Fruit fly (Drosophila melanogaster): Measurements from ENCODE around the gene Pmi.
A peak's percentile ranks its signal among the peaks of the same experiment; 100 is the strongest.

DNA sequence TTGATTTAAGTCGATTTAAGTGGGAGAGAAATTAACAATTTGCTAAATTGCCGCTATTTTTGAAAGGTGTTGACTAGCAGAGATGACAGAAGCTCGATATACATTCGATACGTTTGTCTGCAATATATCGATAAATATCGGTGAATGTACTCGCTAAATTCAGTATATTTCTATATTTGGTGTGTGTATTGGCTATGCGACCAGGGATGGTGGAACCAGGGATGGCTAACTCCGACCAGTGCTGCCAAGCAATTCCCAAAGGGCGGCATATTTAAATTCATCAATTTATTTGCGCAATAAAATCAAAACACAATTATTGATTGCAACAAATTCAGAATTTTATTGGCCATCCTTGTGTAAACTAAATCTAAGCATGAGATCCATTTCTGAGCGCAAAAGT lies 33.2 kb downstream of the Pmi start, which contains the start of gene mad2:
- TF ChIP-seq Neu2 (GFP tag; optimal IDR thresholded peaks at IDR 0.05; ENCODE audit: borderline replicate concordance) = no peak
- TF ChIP-seq pan (optimal IDR thresholded peaks at IDR 0.05) = no peak
- TF ChIP-seq pan (GFP tag; optimal IDR thresholded peaks at IDR 0.05 in 1 of 2, IDR thresholded peaks at IDR 0.05 in 1 of 2) = no peak
- TF ChIP-seq Antp (GFP tag; optimal IDR thresholded peaks at IDR 0.05) = no peak
- peak; percentile 69 for TF ChIP-seq CG3847 (GFP tag; IDR thresholded peaks at IDR 0.05)
- peak; percentile 74 for TF ChIP-seq unc-4 (GFP tag; IDR thresholded peaks at IDR 0.05; ENCODE audit: partially characterized antibody)
- TF ChIP-seq CG3838 (GFP tag; optimal IDR thresholded peaks at IDR 0.05) = no peak
- TF ChIP-seq Tbp (GFP tag; optimal IDR thresholded peaks at IDR 0.05) = no peak
- no peak for TF ChIP-seq en (GFP tag; optimal IDR thresholded peaks at IDR 0.05)
- TF ChIP-seq CG11398 (GFP tag; optimal IDR thresholded peaks at IDR 0.05) = no peak
- no peak for TF ChIP-seq tio (GFP tag; optimal IDR thresholded peaks at IDR 0.05)
- TF ChIP-seq ftz-f1 (GFP tag; optimal IDR thresholded peaks at IDR 0.05) = no peak
- TF ChIP-seq jumu (GFP tag; optimal IDR thresholded peaks at IDR 0.05) = peak; percentile 34
- peak; percentile 87 for TF ChIP-seq HmgZ (tag; optimal IDR thresholded peaks at IDR 0.05)

Measured in whole organism, embryonic.